Worm (Caenorhabditis elegans): Measurements from ENCODE around the gene tdo-2.

DNA sequence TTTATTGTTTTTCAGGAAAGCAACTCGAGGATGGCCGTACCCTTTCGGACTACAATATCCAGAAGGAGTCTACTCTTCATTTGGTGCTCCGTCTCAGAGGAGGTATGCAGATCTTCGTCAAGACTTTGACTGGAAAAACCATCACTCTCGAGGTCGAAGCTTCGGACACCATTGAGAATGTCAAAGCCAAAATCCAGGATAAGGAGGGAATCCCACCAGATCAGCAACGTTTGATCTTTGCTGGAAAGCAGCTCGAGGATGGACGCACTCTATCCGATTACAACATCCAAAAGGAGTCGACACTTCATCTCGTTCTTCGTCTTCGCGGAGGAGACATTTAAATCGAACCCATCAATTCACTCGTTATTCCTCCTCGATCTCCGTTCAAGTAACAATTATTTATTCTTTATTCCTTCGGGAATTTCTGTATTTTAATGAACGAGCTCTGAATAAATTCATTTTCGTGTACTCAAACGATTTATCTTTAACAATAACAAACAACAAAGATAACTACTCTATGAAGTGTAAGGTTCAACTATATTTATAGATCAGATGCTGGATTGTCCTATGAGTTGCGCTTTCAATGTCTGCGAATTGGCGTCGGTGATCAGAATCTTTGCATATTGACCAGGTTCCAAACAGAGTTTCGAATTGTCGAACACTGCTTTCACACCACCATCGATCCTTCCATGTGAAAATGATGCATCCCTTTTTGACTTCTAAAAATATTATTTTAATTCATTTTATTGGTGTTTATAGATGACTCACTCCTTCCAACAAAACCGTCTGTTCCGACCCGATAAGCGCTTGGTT, 23.8 kb upstream of the tdo-2 start:
- TF ChIP-seq lin-15B (tag; optimal IDR thresholded peaks at IDR 0.05) (no peak), nhr-43 (tag; optimal IDR thresholded peaks at IDR 0.05; ENCODE audit: poor library complexity, severe bottlenecking) (peak; percentile 92), snpc-4 (tag; optimal IDR thresholded peaks at IDR 0.05) (no peak), aly-2 (tag; optimal IDR thresholded peaks at IDR 0.05) (no peak), fkh-10 (GFP tag; optimal IDR thresholded peaks at IDR 0.05) (no peak), sea-2 (GFP tag; optimal IDR thresholded peaks at IDR 0.05) (no peak), elt-3 (tag; optimal IDR thresholded peaks at IDR 0.05) (no peak), elt-1 (tag; optimal IDR thresholded peaks at IDR 0.05) (peak; percentile 21), nhr-12 (tag; optimal IDR thresholded peaks at IDR 0.05) (no peak), unc-62 (GFP tag; optimal IDR thresholded peaks at IDR 0.05) (no peak), fos-1 (tag; optimal IDR thresholded peaks at IDR 0.05) (no peak), nhr-11 (tag; optimal IDR thresholded peaks at IDR 0.05) (no peak)

All from whole organism, L3 larva.